Fruit fly (Drosophila melanogaster): Measurements from ENCODE around the gene CG11286.

CG11286 gene

DNA sequence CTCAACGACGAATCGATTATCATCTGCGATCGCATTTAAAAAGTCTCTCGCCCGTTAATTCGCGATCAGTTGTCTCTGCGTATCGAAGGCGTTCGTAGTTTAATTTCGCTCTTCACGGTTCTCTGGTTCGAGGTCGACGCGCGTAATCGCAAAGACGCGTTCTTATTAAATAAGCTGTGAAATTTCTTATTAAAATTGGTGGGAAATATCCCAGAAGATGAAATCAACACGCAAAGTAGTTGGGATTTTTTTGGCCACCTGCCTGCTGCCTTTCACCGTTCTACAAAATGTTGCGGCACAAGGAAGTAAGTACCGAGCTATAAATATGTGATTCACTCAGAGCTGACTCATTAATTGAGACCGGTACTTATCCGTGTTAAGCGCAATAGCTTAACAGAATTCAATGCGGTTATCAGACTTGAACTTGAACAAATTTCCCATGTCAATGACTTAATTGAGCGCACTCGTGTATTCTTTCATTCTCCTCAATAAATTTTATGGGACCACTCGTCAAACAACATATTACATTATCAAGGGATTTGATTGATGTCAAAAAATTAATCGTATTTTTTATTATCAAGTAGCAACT, 10.5 kb downstream of the CG11286 start:
- no peak for TF ChIP-seq noc (tag; optimal IDR thresholded peaks at IDR 0.05)

dm6 chr3R:7759486-7759885, 12.1 kb downstream of the CG11286 start, which contains the start of gene Sp7:
Sp7 (plus strand) TSS chr3R:7759786.
- TF ChIP-seq noc (tag; optimal IDR thresholded peaks at IDR 0.05): no peak

- TF ChIP-seq noc (tag; optimal IDR thresholded peaks at IDR 0.05): no peak
These were observed 13.7 kb downstream of the CG11286 start, which contains the start of gene CG10919 for dm6 chr3R:7757822-7758221. CG10919 (plus strand) TSS chr3R:7758122.

dm6 chr3R:7753518-7753917, 18.0 kb downstream of the CG11286 start:
- no peak for TF ChIP-seq noc (tag; optimal IDR thresholded peaks at IDR 0.05)

dm6 chr3R:7749993-7750392, 21.6 kb downstream of the CG11286 start, which contains the start of gene pyd3:
pyd3 (minus strand) TSS chr3R:7750079.
- no peak for TF ChIP-seq noc (tag; optimal IDR thresholded peaks at IDR 0.05)

DNA sequence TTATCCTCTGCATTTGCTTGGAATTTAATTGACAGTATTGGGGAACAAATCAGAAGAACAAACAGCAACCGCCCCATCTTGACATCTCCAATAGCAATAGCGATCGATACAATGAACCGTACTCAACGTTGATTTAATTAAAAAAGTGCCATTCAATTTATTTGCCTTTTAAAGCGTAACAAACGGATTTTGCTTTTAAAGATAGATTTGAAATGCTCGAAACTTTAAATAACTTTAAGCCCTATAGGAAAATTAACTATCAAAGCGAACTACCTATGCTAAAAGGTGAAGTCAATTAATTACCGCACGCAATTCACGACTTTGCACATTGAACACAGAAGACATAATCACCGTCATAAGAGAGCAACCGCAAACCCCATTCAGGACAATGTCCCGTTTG, 32.1 kb downstream of the CG11286 start, which contains the start of gene CG43254:
TSS of gene CG43254 (minus strand) at position 101 of the 400 bp plus-strand sequence.
- TF ChIP-seq noc (tag; optimal IDR thresholded peaks at IDR 0.05): no peak

DNA sequence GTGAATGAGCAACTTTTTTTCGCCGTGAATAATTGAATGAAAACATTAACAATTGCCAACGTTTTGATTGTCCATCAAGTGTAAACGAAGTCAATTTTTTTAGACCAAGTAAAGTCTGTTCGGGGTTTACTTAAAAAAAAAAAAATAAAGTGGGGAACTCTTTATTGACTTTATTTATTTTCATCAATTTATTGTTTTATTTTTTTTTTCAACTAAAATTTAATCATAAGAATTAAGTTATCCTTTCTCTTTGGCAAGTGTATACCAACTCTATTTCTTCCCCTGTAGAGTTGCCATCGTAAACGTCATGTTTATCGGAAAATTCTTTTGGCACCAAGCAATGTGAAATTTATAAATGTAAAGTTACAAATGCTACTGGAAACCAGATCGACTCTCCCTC, 49.4 kb downstream of the CG11286 start, which contains the start of gene CG2616:
TSS of gene CG2616 (plus strand) at position 301 of the 400 bp plus-strand sequence.
- TF ChIP-seq noc (tag; optimal IDR thresholded peaks at IDR 0.05): no peak

Data from whole organism, larva.